Worm (Caenorhabditis elegans) whole organism, early embryonic: ENCODE data around the gene T22C8.4.

Experiments
- B0310.2 ChIP-seq: sonication (generic microtip); optimal IDR thresholded peaks from 2 replicates; lab custom pipeline; 2016; ENCODE audit warnings: mild to moderate bottlenecking, missing genetic modification characterization, missing compliant biosample characterization
- aly-1 ChIP-seq: sonication (generic microtip); optimal IDR thresholded peaks from 2 replicates; lab custom pipeline; 2016; ENCODE audit warnings: missing genetic modification characterization, missing compliant biosample characterization
- ama-1 ChIP-seq: fragments of 150-350 bp; optimal IDR thresholded peaks from 2 replicates; lab custom pipeline; 2014
- ceh-13 ChIP-seq: fragments of 200-800 bp; sonication (Bioruptor generic); optimal IDR thresholded peaks from 2 replicates; lab custom pipeline; 2018; ENCODE audit warnings: mild to moderate bottlenecking, missing genetic modification characterization, missing compliant biosample characterization
- ceh-36 ChIP-seq: sonication (generic microtip); optimal IDR thresholded peaks from 2 replicates; lab custom pipeline; 2016; ENCODE audit warnings: missing genetic modification characterization, inconsistent platforms, missing compliant biosample characterization
- ets-7 ChIP-seq: sonication (generic microtip); optimal IDR thresholded peaks from 2 replicates; lab custom pipeline; 2016; ENCODE audit warnings: missing genotype, missing genetic modification characterization, missing compliant biosample characterization
- hmbx-1 ChIP-seq: sonication (generic microtip); optimal IDR thresholded peaks from 2 replicates; lab custom pipeline; 2016; ENCODE audit warnings: mild to moderate bottlenecking, missing genetic modification characterization, missing compliant biosample characterization
- hnd-1 ChIP-seq: sonication (generic microtip); optimal IDR thresholded peaks from 2 replicates; lab custom pipeline; 2016; ENCODE audit warnings: missing genetic modification characterization, missing compliant biosample characterization
- pes-1 ChIP-seq: fragments of 200-800 bp; sonication (Bioruptor generic); IDR thresholded peaks from 2 replicates; pipeline ENCODE4 v1.3.6; 2022; ENCODE audit warnings: missing genetic modification reagents, missing genetic modification characterization, missing compliant biosample characterization
- sea-1 ChIP-seq: fragments of 200-800 bp; sonication (Bioruptor generic); conservative IDR thresholded peaks from 2 replicates; pipeline ENCODE4 v1.3.6; 2022; ENCODE audit warnings: missing genetic modification characterization, missing compliant biosample characterization
- tbx-11 ChIP-seq: fragments of 200-800 bp; sonication (Bioruptor generic); IDR thresholded peaks from 2 replicates; pipeline ENCODE4 v1.3.6; 2022; ENCODE audit warnings: missing genetic modification characterization, missing compliant biosample characterization

- no peak for TF ChIP-seq ceh-36 (tag; lab: Kevin White, UChicago)
- TF ChIP-seq ama-1 (lab: Kevin White, UChicago), result no peak
- no peak for TF ChIP-seq aly-1 (tag; lab: Kevin White, UChicago)
- no peak for TF ChIP-seq ceh-13
- no peak for TF ChIP-seq sea-1 (GFP tag; lab: Robert Waterston, UW)
- no peak for TF ChIP-seq hmbx-1 (tag; lab: Kevin White, UChicago)
- TF ChIP-seq B0310.2 (tag; lab: Kevin White, UChicago), result no peak
- no peak for TF ChIP-seq hnd-1 (tag; lab: Kevin White, UChicago)
- TF ChIP-seq tbx-11 (GFP tag; lab: Robert Waterston, UW), result no peak
- no peak for TF ChIP-seq ets-7 (tag; lab: Kevin White, UChicago)
- TF ChIP-seq pes-1 (GFP tag; lab: Robert Waterston, UW), result no peak
Observed at ce11 chrII:8587660-8588230, 35.6 kb downstream of the T22C8.4 start.
